Fruit fly (Drosophila melanogaster) whole organism, embryonic: ENCODE results near the gene Dic61B.
A peak's percentile ranks its signal among the peaks of the same experiment; 100 is the strongest.

ENCODE experiments used
- Atf6 ChIP-seq: fragments of 200-800 bp; sonication (Bioruptor generic); IDR thresholded peaks from 2 replicates; pipeline ENCODE4 v1.3.6; 2022; ENCODE audit warnings: missing biosample characterization, missing genetic modification characterization
- BEAF-32 ChIP-seq: fragments of 200-800 bp; sonication (Bioruptor generic); optimal IDR thresholded peaks from 3 replicates; lab custom pipeline; 2017; ENCODE audit warnings: missing biosample characterization, missing genetic modification characterization, mild to moderate bottlenecking, moderate library complexity, missing genetic modification reagents
- CG10147 ChIP-seq: fragments of 200-800 bp; sonication (Bioruptor generic); optimal IDR thresholded peaks from 2 replicates; lab custom pipeline; 2019; ENCODE audit warnings: missing biosample characterization, mild to moderate bottlenecking, missing genetic modification characterization, moderate library complexity
- CG11456 ChIP-seq: fragments of 200-800 bp; sonication (Bioruptor generic); IDR thresholded peaks from 3 replicates; pipeline ENCODE4 v1.3.6; 2022; ENCODE audit warnings: missing biosample characterization, missing genetic modification characterization
- CG11504 ChIP-seq: fragments of 200-800 bp; sonication (Bioruptor generic); optimal IDR thresholded peaks from 3 replicates; lab custom pipeline; 2019; ENCODE audit warnings: missing biosample characterization, mild to moderate bottlenecking, missing genetic modification characterization, moderate library complexity
- CG14050 ChIP-seq: fragments of 200-800 bp; sonication (Bioruptor generic); IDR thresholded peaks from 3 replicates; pipeline ENCODE4 v1.3.6; 2022; ENCODE audit warnings: missing biosample characterization, missing genetic modification characterization
- CG14441 ChIP-seq: fragments of 200-800 bp; sonication (Bioruptor generic); IDR thresholded peaks from 2 replicates; pipeline ENCODE4 v1.3.6; 2022; ENCODE audit warnings: missing biosample characterization, missing genetic modification characterization
- CG15696 ChIP-seq: fragments of 200-800 bp; sonication (Bioruptor generic); optimal IDR thresholded peaks from 2 replicates; lab custom pipeline; 2019; ENCODE audit warnings: missing biosample characterization, mild to moderate bottlenecking, missing genetic modification characterization, moderate library complexity
- CG16815 ChIP-seq: fragments of 200-800 bp; sonication (Bioruptor generic); optimal IDR thresholded peaks from 3 replicates; lab custom pipeline; 2017; ENCODE audit warnings: missing biosample characterization, mild to moderate bottlenecking, missing genetic modification characterization
- CG18599 ChIP-seq: fragments of 200-800 bp; sonication (Bioruptor generic); optimal IDR thresholded peaks from 3 replicates; lab custom pipeline; 2017; ENCODE audit warnings: missing biosample characterization, missing genetic modification characterization, mild to moderate bottlenecking, moderate library complexity, missing genetic modification reagents
- CG2129 ChIP-seq: fragments of 200-800 bp; sonication (Bioruptor generic); IDR thresholded peaks from 2 replicates; pipeline ENCODE4 v1.3.6; 2022; ENCODE audit warnings: missing biosample characterization, missing genetic modification characterization; ENCODE audit not compliant: partially characterized antibody
- CG2678 ChIP-seq: fragments of 200-800 bp; sonication (Bioruptor generic); optimal IDR thresholded peaks from 3 replicates; lab custom pipeline; 2019; ENCODE audit warnings: missing biosample characterization, mild to moderate bottlenecking, missing genetic modification characterization, moderate library complexity
- CG3847 ChIP-seq: fragments of 200-800 bp; sonication (Bioruptor generic); IDR thresholded peaks from 2 replicates; pipeline ENCODE4 v1.3.6; 2022; ENCODE audit warnings: missing biosample characterization, missing genetic modification characterization
- CG4328 ChIP-seq: fragments of 200-800 bp; sonication (Bioruptor generic); optimal IDR thresholded peaks from 3 replicates; lab custom pipeline; 2017; ENCODE audit warnings: missing biosample characterization, missing genetic modification reagents, missing genetic modification characterization
- CG6272 ChIP-seq: fragments of 200-800 bp; sonication (Bioruptor generic); IDR thresholded peaks from 2 replicates; pipeline ENCODE4 v1.3.6; 2022; ENCODE audit warnings: missing biosample characterization, missing genetic modification characterization
- CG6654 ChIP-seq: fragments of 200-800 bp; sonication (Bioruptor generic); optimal IDR thresholded peaks from 2 replicates; lab custom pipeline; 2017; ENCODE audit warnings: missing biosample characterization, mild to moderate bottlenecking, missing genetic modification characterization
- CG6813 ChIP-seq: fragments of 200-800 bp; sonication (Bioruptor generic); optimal IDR thresholded peaks from 2 replicates; lab custom pipeline; 2017; ENCODE audit warnings: missing biosample characterization, missing genetic modification characterization, mild to moderate bottlenecking, moderate library complexity, missing genetic modification reagents
- CG8924 ChIP-seq: fragments of 200-800 bp; optimal IDR thresholded peaks from 3 replicates; lab custom pipeline; 2019; ENCODE audit warnings: missing biosample characterization, mild to moderate bottlenecking, missing genetic modification characterization, moderate library complexity
- CG9609 ChIP-seq: fragments of 200-800 bp; sonication (Bioruptor generic); optimal IDR thresholded peaks from 3 replicates; lab custom pipeline; 2016; ENCODE audit warnings: missing biosample characterization, missing genetic modification characterization
- CG9932 ChIP-seq: fragments of 200-800 bp; sonication (Bioruptor generic); IDR thresholded peaks from 2 replicates; pipeline ENCODE4 v1.3.6; 2022; ENCODE audit warnings: missing biosample characterization, missing genetic modification characterization
- Doc3 ChIP-seq: fragments of 200-800 bp; sonication (Bioruptor generic); IDR thresholded peaks from 3 replicates; pipeline ENCODE4 v1.3.6; 2022; ENCODE audit warnings: missing biosample characterization, missing genetic modification characterization; ENCODE audit not compliant: partially characterized antibody
- E2f1 ChIP-seq: fragments of 200-800 bp; sonication (Bioruptor generic); IDR thresholded peaks from 2 replicates; pipeline ENCODE4 v1.3.6; 2022; ENCODE audit warnings: missing biosample characterization, missing genetic modification characterization
- Ets65A ChIP-seq: fragments of 200-800 bp; sonication (Bioruptor generic); peaks from one replicate; lab custom pipeline; 2016; ENCODE audit warnings: missing biosample characterization, missing genetic modification characterization
- Lhr ChIP-seq: fragments of 200-800 bp; sonication (Bioruptor generic); optimal IDR thresholded peaks from 3 replicates; lab custom pipeline; 2017; ENCODE audit warnings: mild to moderate bottlenecking, missing biosample characterization, missing genetic modification reagents, missing genetic modification characterization
- Lim3 ChIP-seq: fragments of 200-800 bp; sonication (Bioruptor generic); IDR thresholded peaks from 2 replicates; pipeline ENCODE4 v1.3.6; 2022; ENCODE audit warnings: missing biosample characterization, missing genetic modification characterization
- Mes4 ChIP-seq: fragments of 200-800 bp; sonication (Bioruptor generic); optimal IDR thresholded peaks from 2 replicates; lab custom pipeline; 2016; ENCODE audit warnings: missing biosample characterization, missing genetic modification characterization
- Nf-YB ChIP-seq: fragments of 200-800 bp; sonication (Bioruptor generic); optimal IDR thresholded peaks from 3 replicates; lab custom pipeline; 2019; ENCODE audit warnings: missing biosample characterization, mild to moderate bottlenecking, missing genetic modification characterization, moderate library complexity
- Pdp1 ChIP-seq, 2 experiments: fragments of 200-800 bp; sonication (Bioruptor generic); optimal IDR thresholded peaks; 3 replicates each; lab custom pipeline; 2016; ENCODE audit warnings: missing biosample characterization in 2 of 2, missing genetic modification characterization in 2 of 2, mild to moderate bottlenecking in 1 of 2, moderate library complexity in 1 of 2
- Rx ChIP-seq: fragments of 200-800 bp; sonication (Bioruptor generic); IDR thresholded peaks from 2 replicates; pipeline ENCODE4 v1.3.6; 2022; ENCODE audit warnings: missing biosample characterization, missing genetic modification characterization
- Ssrp ChIP-seq: fragments of 200-800 bp; sonication (Bioruptor generic); optimal IDR thresholded peaks from 2 replicates; lab custom pipeline; 2018; ENCODE audit warnings: missing biosample characterization, mild to moderate bottlenecking, missing genetic modification characterization, moderate library complexity
- Trl ChIP-seq, 3 experiments: fragments of >200 bp in 2 of 3; fragments of 200-800 bp in 1 of 3; sonication (Bioruptor generic) in 1 of 3; optimal IDR thresholded peaks; 2 replicates in 1 of 3; 3 replicates in 2 of 3; lab custom pipeline; 2016 to 2017; ENCODE audit warnings: missing biosample characterization in 1 of 3, missing genetic modification characterization in 1 of 3
- Usf ChIP-seq: fragments of 200-800 bp; sonication (Bioruptor generic); optimal IDR thresholded peaks from 2 replicates; lab custom pipeline; 2017; ENCODE audit warnings: missing genotype, missing biosample characterization, missing genetic modification characterization
- aop ChIP-seq: fragments of 200-800 bp; sonication (Bioruptor generic); IDR thresholded peaks from 2 replicates; pipeline ENCODE4 v1.3.6; 2022; ENCODE audit warnings: missing biosample characterization, missing genetic modification characterization
- ase ChIP-seq: fragments of 200-800 bp; sonication (Bioruptor generic); IDR thresholded peaks from 3 replicates; pipeline ENCODE4 v1.3.6; 2022; ENCODE audit warnings: missing biosample characterization, missing genetic modification characterization
- bigmax ChIP-seq: fragments of 200-800 bp; sonication (Bioruptor generic); optimal IDR thresholded peaks from 2 replicates; lab custom pipeline; 2018; ENCODE audit warnings: missing biosample characterization, mild to moderate bottlenecking, missing genetic modification characterization
- ems ChIP-seq: fragments of 200-800 bp; sonication (Bioruptor generic); optimal IDR thresholded peaks from 3 replicates; lab custom pipeline; 2016; ENCODE audit warnings: missing biosample characterization, missing genetic modification characterization
- en ChIP-seq: fragments of 200-800 bp; sonication (Bioruptor generic); optimal IDR thresholded peaks from 2 replicates; lab custom pipeline; 2016; ENCODE audit warnings: missing biosample characterization, missing genetic modification characterization
- gcm ChIP-seq: fragments of 200-800 bp; sonication (Bioruptor generic); optimal IDR thresholded peaks from 2 replicates; lab custom pipeline; 2019; ENCODE audit warnings: missing biosample characterization, mild to moderate bottlenecking, missing genetic modification characterization, moderate library complexity
- grau ChIP-seq: fragments of 200-800 bp; optimal IDR thresholded peaks from 3 replicates; lab custom pipeline; 2019; ENCODE audit warnings: missing biosample characterization, mild to moderate bottlenecking, missing genetic modification characterization, moderate library complexity
- gsb-n ChIP-seq: fragments of 200-800 bp; sonication (Bioruptor generic); optimal IDR thresholded peaks from 3 replicates; lab custom pipeline; 2018; ENCODE audit warnings: missing biosample characterization, mild to moderate bottlenecking, missing genetic modification characterization
- her ChIP-seq: fragments of 200-800 bp; sonication (Bioruptor generic); optimal IDR thresholded peaks from 2 replicates; lab custom pipeline; 2016; ENCODE audit warnings: missing biosample characterization, missing genetic modification characterization
- jigr1 ChIP-seq: fragments of 200-800 bp; sonication (Bioruptor generic); IDR thresholded peaks from 3 replicates; pipeline ENCODE4 v1.3.6; 2022; ENCODE audit warnings: missing biosample characterization, missing genetic modification characterization
- klu ChIP-seq: fragments of 200-800 bp; sonication (Bioruptor generic); IDR thresholded peaks from 2 replicates; pipeline ENCODE4 v1.3.6; 2022; ENCODE audit warnings: missing biosample characterization, missing genetic modification characterization
- kni ChIP-seq: fragments of 200-800 bp; sonication (Bioruptor generic); optimal IDR thresholded peaks from 3 replicates; lab custom pipeline; 2017; ENCODE audit warnings: mild to moderate bottlenecking, missing biosample characterization, missing genetic modification reagents, missing genetic modification characterization
- lbe ChIP-seq: fragments of 200-800 bp; sonication (Bioruptor generic); optimal IDR thresholded peaks from 2 replicates; lab custom pipeline; 2016; ENCODE audit warnings: missing biosample characterization, mild to moderate bottlenecking, missing genetic modification characterization
- row ChIP-seq: fragments of 200-800 bp; sonication (Bioruptor generic); IDR thresholded peaks from 3 replicates; pipeline ENCODE4 v1.3.6; 2022; ENCODE audit warnings: missing biosample characterization, missing genetic modification characterization
- sima ChIP-seq: fragments of 200-800 bp; sonication (Bioruptor generic); optimal IDR thresholded peaks from 2 replicates; lab custom pipeline; 2016; ENCODE audit warnings: missing biosample characterization, missing genetic modification characterization
- slp2 ChIP-seq: fragments of 200-800 bp; sonication (Bioruptor generic); optimal IDR thresholded peaks from 2 replicates; lab custom pipeline; 2016; ENCODE audit warnings: missing biosample characterization, missing genetic modification characterization
- tll ChIP-seq, 2 experiments: fragments of 200-800 bp in 1 of 2; fragments of >200 bp in 1 of 2; sonication (Bioruptor generic) in 1 of 2; optimal IDR thresholded peaks; 2 replicates each; lab custom pipeline; 2017 to 2019; ENCODE audit warnings: missing biosample characterization in 2 of 2, missing genetic modification characterization in 2 of 2, mild to moderate bottlenecking in 1 of 2, moderate library complexity in 1 of 2

The Dic61B gene

dm6 chr3L:128295-129117 is 23.9 kb downstream of the Dic61B start (continued):
- TF ChIP-seq Lim3 (GFP tag; lab: Robert Waterston, UW) = no peak
- TF ChIP-seq Ets65A (GFP tag; lab: Kevin White, UChicago) = no peak
- TF ChIP-seq slp2 (GFP tag; lab: Kevin White, UChicago) = no peak
- TF ChIP-seq Atf6 (GFP tag; lab: Robert Waterston, UW) = no peak
- peak; percentile 13 for TF ChIP-seq her
- no peak for TF ChIP-seq CG11504
- TF ChIP-seq Rx (GFP tag; lab: Robert Waterston, UW) = no peak
- no peak for TF ChIP-seq sima
- TF ChIP-seq CG2678 (tag; lab: Kevin White, UChicago) = no peak
- no peak for TF ChIP-seq BEAF-32 (GFP tag; lab: Kevin White, UChicago)
- TF ChIP-seq grau (tag; lab: Kevin White, UChicago) = no peak
- TF ChIP-seq kni (GFP tag; lab: Kevin White, UChicago) = peak; percentile 86
- TF ChIP-seq CG9609 (GFP tag; lab: Kevin White, UChicago) = no peak
- peak; percentile 17 for TF ChIP-seq Ssrp (tag; lab: Kevin White, UChicago)
- no peak for TF ChIP-seq CG11456 (GFP tag; lab: Robert Waterston, UW)
- TF ChIP-seq CG3847 (GFP tag; lab: Robert Waterston, UW) = no peak
- peak; percentile 11 for TF ChIP-seq CG8924 (tag; lab: Kevin White, UChicago)
- no peak for TF ChIP-seq row
- TF ChIP-seq Lhr (GFP tag; lab: Kevin White, UChicago) = no peak
- TF ChIP-seq en = no peak
- TF ChIP-seq aop (GFP tag; lab: Robert Waterston, UW) = no peak
- TF ChIP-seq klu (GFP tag; lab: Robert Waterston, UW) = no peak
- no peak for TF ChIP-seq CG15696 (tag; lab: Kevin White, UChicago)
- no peak for TF ChIP-seq CG6813
- TF ChIP-seq CG2129 (GFP tag; lab: Robert Waterston, UW) = no peak
- peak; percentile 62 to 74 for TF ChIP-seq Trl (optimal IDR thresholded peaks at IDR 0.05; lab: Kevin White, UChicago)
- no peak for TF ChIP-seq Trl (GFP tag; optimal IDR thresholded peaks at IDR 0.05; lab: Kevin White, UChicago)
- no peak for TF ChIP-seq gsb-n (tag; lab: Kevin White, UChicago)
- TF ChIP-seq CG6272 (GFP tag; lab: Robert Waterston, UW) = no peak
- TF ChIP-seq tll (GFP tag; optimal IDR thresholded peaks at IDR 0.05; lab: Kevin White, UChicago) = no peak
- TF ChIP-seq Nf-YB (GFP tag; lab: Kevin White, UChicago) = no peak
- no peak for TF ChIP-seq CG9932
- TF ChIP-seq Usf (GFP tag; lab: Kevin White, UChicago) = no peak
- no peak for TF ChIP-seq CG14050 (GFP tag; lab: Robert Waterston, UW)
- TF ChIP-seq bigmax (GFP tag; lab: Kevin White, UChicago) = no peak
- TF ChIP-seq CG16815 (GFP tag; lab: Kevin White, UChicago) = no peak
- TF ChIP-seq ems (GFP tag; lab: Kevin White, UChicago) = no peak
- TF ChIP-seq jigr1 = no peak
- peak; percentile 4 for TF ChIP-seq CG10147 (GFP tag; lab: Kevin White, UChicago)
- TF ChIP-seq Mes4 (GFP tag; lab: Kevin White, UChicago) = no peak
- TF ChIP-seq ase (GFP tag; lab: Robert Waterston, UW) = no peak
- no peak for TF ChIP-seq CG14441 (GFP tag; lab: Robert Waterston, UW)
- TF ChIP-seq gcm (GFP tag; lab: Kevin White, UChicago) = peak; percentile 36
- peak in 1 of 2 experiments; percentile 33 for TF ChIP-seq Pdp1 (GFP tag; optimal IDR thresholded peaks at IDR 0.05; lab: Kevin White, UChicago)
- TF ChIP-seq CG6654 (GFP tag; lab: Kevin White, UChicago) = no peak
- no peak for TF ChIP-seq Doc3 (GFP tag; lab: Robert Waterston, UW)
- TF ChIP-seq CG18599 (GFP tag; lab: Kevin White, UChicago) = no peak
- peak; percentile 42; the same call in 1 of the 2 replicates for TF ChIP-seq E2f1 (GFP tag; lab: Robert Waterston, UW)
- no peak for TF ChIP-seq CG4328
- no peak for TF ChIP-seq lbe (GFP tag; lab: Kevin White, UChicago)
